Worm (Caenorhabditis elegans): ENCODE results near the gene F16F9.4.

DNA sequence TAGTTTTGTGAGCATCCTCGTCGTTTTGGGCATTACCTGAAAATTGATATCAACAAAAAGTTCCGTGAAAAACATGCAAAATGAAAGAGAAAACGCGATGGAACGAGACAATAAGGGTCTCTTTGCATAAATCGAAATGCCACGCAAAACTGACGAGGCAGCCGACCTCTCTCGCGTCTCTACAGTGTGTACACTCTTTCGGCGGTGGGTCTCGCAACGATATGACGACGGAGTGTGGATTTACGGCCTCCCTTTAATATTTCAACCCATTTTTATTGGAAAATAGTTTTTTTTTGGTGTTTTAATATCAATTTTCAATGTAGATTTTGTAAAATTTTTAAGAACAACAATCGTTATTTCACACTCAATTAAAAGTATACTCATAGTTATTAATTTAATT, 41.1 kb downstream of the F16F9.4 start, which contains the start of gene tag-123:
- TF ChIP-seq med-1 (GFP tag; optimal IDR thresholded peaks at IDR 0.05; ENCODE audit: insufficient read depth) (no peak), flt-1 (GFP tag; IDR thresholded peaks at IDR 0.05) (no peak), ztf-29 (GFP tag; IDR thresholded peaks at IDR 0.05) (no peak), cog-1 (tag; optimal IDR thresholded peaks at IDR 0.05) (no peak), ztf-23 (GFP tag; IDR thresholded peaks at IDR 0.05) (no peak), klf-2 (GFP tag; conservative IDR thresholded peaks at IDR 0.05) (no peak), T22C8.4 (GFP tag; IDR thresholded peaks at IDR 0.05) (no peak), tab-1 (GFP tag; IDR thresholded peaks at IDR 0.05) (no peak)

All from whole organism, midembryonic.